Worm (Caenorhabditis elegans) whole organism, L3 larva: ENCODE results near the gene Y37A1A.2.
A peak's percentile ranks its signal among the peaks of the same experiment; 100 is the strongest.

ENCODE experiments used
- R02D3.7 ChIP-seq: fragments of 150-350 bp; optimal IDR thresholded peaks from 2 replicates; lab custom pipeline; 2014; ENCODE audit warnings: missing biosample characterization, missing genetic modification characterization
- ZK546.5 ChIP-seq: sonication (generic microtip); optimal IDR thresholded peaks from 2 replicates; lab custom pipeline; 2017; ENCODE audit warnings: missing biosample characterization, missing genetic modification characterization
- aly-2 ChIP-seq: fragments of 150-350 bp; optimal IDR thresholded peaks from 2 replicates; lab custom pipeline; 2014; ENCODE audit warnings: missing biosample characterization, missing genetic modification characterization
- ama-1 ChIP-seq: fragments of 150-350 bp; optimal IDR thresholded peaks from 2 replicates; lab custom pipeline; 2018
- ceh-16 ChIP-seq: sonication (generic microtip); optimal IDR thresholded peaks from 2 replicates; lab custom pipeline; 2017; ENCODE audit warnings: missing biosample characterization, missing genetic modification characterization
- ceh-28 ChIP-seq: fragments of 150-350 bp; optimal IDR thresholded peaks from 2 replicates; lab custom pipeline; 2014; ENCODE audit warnings: missing biosample characterization, missing genetic modification reagents, missing genetic modification characterization
- ceh-82 ChIP-seq: fragments of 150-350 bp; optimal IDR thresholded peaks from 2 replicates; lab custom pipeline; 2014; ENCODE audit warnings: missing biosample characterization, missing genetic modification characterization
- ceh-9 ChIP-seq: sonication (generic microtip); optimal IDR thresholded peaks from 2 replicates; lab custom pipeline; 2018; ENCODE audit warnings: missing biosample characterization, missing genetic modification characterization
- daf-12 ChIP-seq: fragments of 150-350 bp; optimal IDR thresholded peaks from 2 replicates; lab custom pipeline; 2014; ENCODE audit warnings: missing biosample characterization, missing genetic modification reagents, missing genetic modification characterization
- egl-27 ChIP-seq: sonication (generic microtip); optimal IDR thresholded peaks from 4 replicates; lab custom pipeline; 2017; ENCODE audit warnings: missing biosample characterization, missing genetic modification reagents, missing genetic modification characterization
- egl-5 ChIP-seq: fragments of 150-350 bp; optimal IDR thresholded peaks from 2 replicates; lab custom pipeline; 2017; ENCODE audit warnings: missing biosample characterization, missing genetic modification reagents, missing genetic modification characterization, inconsistent platforms
- elt-1 ChIP-seq: fragments of 150-350 bp; optimal IDR thresholded peaks from 2 replicates; lab custom pipeline; 2014; ENCODE audit warnings: missing biosample characterization, missing genetic modification characterization
- elt-2 ChIP-seq: sonication (generic microtip); optimal IDR thresholded peaks from 2 replicates; lab custom pipeline; 2016; ENCODE audit warnings: missing genetic modification reagents, mild to moderate bottlenecking, missing genetic modification characterization, missing compliant biosample characterization
- elt-3 ChIP-seq, 3 experiments: fragments of 150-350 bp in 1 of 3; sonication (generic microtip) in 2 of 3; optimal IDR thresholded peaks; 2 replicates in 2 of 3; 4 replicates in 1 of 3; lab custom pipeline; 2014 to 2017; ENCODE audit warnings: missing biosample characterization in 3 of 3, missing genetic modification characterization in 3 of 3
- eor-1 ChIP-seq, 2 experiments: fragments of 150-350 bp; optimal IDR thresholded peaks; 2 replicates each; lab custom pipeline; 2014 to 2018; ENCODE audit warnings: missing biosample characterization in 2 of 2, missing genetic modification characterization in 2 of 2
- fkh-10 ChIP-seq: sonication (generic microtip); optimal IDR thresholded peaks from 2 replicates; lab custom pipeline; 2017; ENCODE audit warnings: missing biosample characterization, missing genetic modification reagents, missing genetic modification characterization
- fkh-2 ChIP-seq: fragments of 150-350 bp; optimal IDR thresholded peaks from 2 replicates; lab custom pipeline; 2014; ENCODE audit warnings: missing biosample characterization, missing genetic modification reagents, missing genetic modification characterization
- fos-1 ChIP-seq: fragments of 150-350 bp; optimal IDR thresholded peaks from 2 replicates; lab custom pipeline; 2014; ENCODE audit warnings: missing biosample characterization, missing genetic modification characterization
- hmg-11 ChIP-seq: sonication (generic microtip); optimal IDR thresholded peaks from 2 replicates; lab custom pipeline; 2016; ENCODE audit warnings: missing genetic modification characterization, missing compliant biosample characterization
- jun-1 ChIP-seq: fragments of 150-350 bp; optimal IDR thresholded peaks from 2 replicates; lab custom pipeline; 2014; ENCODE audit warnings: missing biosample characterization, missing genetic modification reagents, missing genetic modification characterization
- lin-15B ChIP-seq: fragments of 150-350 bp; optimal IDR thresholded peaks from 2 replicates; lab custom pipeline; 2014; ENCODE audit warnings: missing biosample characterization, missing genetic modification characterization
- lin-39 ChIP-seq: fragments of 150-350 bp; optimal IDR thresholded peaks from 2 replicates; lab custom pipeline; 2018; ENCODE audit warnings: missing biosample characterization, missing genetic modification reagents, missing genetic modification characterization
- lsy-12 ChIP-seq: sonication (generic microtip); optimal IDR thresholded peaks from 2 replicates; lab custom pipeline; 2016; ENCODE audit warnings: mild to moderate bottlenecking, missing genetic modification characterization, missing compliant biosample characterization
- mdl-1 ChIP-seq: fragments of 150-350 bp; optimal IDR thresholded peaks from 2 replicates; lab custom pipeline; 2014; ENCODE audit warnings: missing biosample characterization, missing genetic modification characterization
- mml-1 ChIP-seq: fragments of 150-350 bp; sonication (generic microtip); optimal IDR thresholded peaks from 3 replicates; lab custom pipeline; 2014; ENCODE audit warnings: missing biosample characterization, missing genetic modification characterization
- nfya-1 ChIP-seq: sonication (generic microtip); optimal IDR thresholded peaks from 2 replicates; lab custom pipeline; 2017; ENCODE audit warnings: missing genetic modification characterization, mild to moderate bottlenecking, missing compliant biosample characterization, antibody characterized with exemption, moderate library complexity; ENCODE audit not compliant: insufficient read depth
- nhr-11 ChIP-seq: fragments of 150-350 bp; optimal IDR thresholded peaks from 2 replicates; lab custom pipeline; 2014; ENCODE audit warnings: missing biosample characterization, missing genetic modification characterization
- nhr-12 ChIP-seq: fragments of 150-350 bp; optimal IDR thresholded peaks from 2 replicates; lab custom pipeline; 2014; ENCODE audit warnings: missing biosample characterization, missing genetic modification characterization
- nhr-23 ChIP-seq: fragments of 150-350 bp; optimal IDR thresholded peaks from 2 replicates; lab custom pipeline; 2014; ENCODE audit warnings: missing biosample characterization, missing genetic modification reagents, missing genetic modification characterization
- nhr-237 ChIP-seq: fragments of 150-350 bp; optimal IDR thresholded peaks from 2 replicates; lab custom pipeline; 2014; ENCODE audit warnings: missing biosample characterization, missing genetic modification characterization
- nhr-25 ChIP-seq: sonication (generic microtip); optimal IDR thresholded peaks from 2 replicates; lab custom pipeline; 2017; ENCODE audit warnings: missing biosample characterization, missing genetic modification characterization
- nhr-28 ChIP-seq: fragments of 150-350 bp; optimal IDR thresholded peaks from 2 replicates; lab custom pipeline; 2014; ENCODE audit warnings: missing biosample characterization, missing genetic modification characterization
- nhr-43 ChIP-seq: sonication (generic microtip); optimal IDR thresholded peaks from 2 replicates; lab custom pipeline; 2016; ENCODE audit warnings: mild to moderate bottlenecking, missing genetic modification characterization, missing compliant biosample characterization; ENCODE audit not compliant: poor library complexity, severe bottlenecking
- nhr-67 ChIP-seq: fragments of 150-350 bp; optimal IDR thresholded peaks from 2 replicates; lab custom pipeline; 2014; ENCODE audit warnings: missing biosample characterization, missing genetic modification characterization
- nhr-76 ChIP-seq: fragments of 150-350 bp; sonication (generic microtip); optimal IDR thresholded peaks from 5 replicates; lab custom pipeline; 2014; ENCODE audit warnings: missing biosample characterization, missing genetic modification characterization
- nhr-77 ChIP-seq: fragments of 150-350 bp; optimal IDR thresholded peaks from 2 replicates; lab custom pipeline; 2014; ENCODE audit warnings: missing biosample characterization, missing genetic modification characterization
- pha-4 ChIP-seq: fragments of 150-350 bp; optimal IDR thresholded peaks from 2 replicates; lab custom pipeline; 2014; ENCODE audit warnings: missing biosample characterization, missing genetic modification reagents, missing genetic modification characterization
- pqm-1 ChIP-seq: fragments of 150-350 bp; optimal IDR thresholded peaks from 2 replicates; lab custom pipeline; 2017; ENCODE audit warnings: missing biosample characterization, missing genetic modification characterization, inconsistent platforms
- sea-2 ChIP-seq: fragments of 150-350 bp; sonication (generic microtip); optimal IDR thresholded peaks from 4 replicates; lab custom pipeline; 2014; ENCODE audit warnings: missing biosample characterization, missing genetic modification reagents, missing genetic modification characterization
- skn-1 ChIP-seq: fragments of 150-350 bp; optimal IDR thresholded peaks from 2 replicates; lab custom pipeline; 2014; ENCODE audit warnings: missing biosample characterization, missing genetic modification characterization
- snpc-4 ChIP-seq: fragments of 150-350 bp; optimal IDR thresholded peaks from 2 replicates; lab custom pipeline; 2014; ENCODE audit warnings: missing biosample characterization, missing genetic modification characterization
- tbx-2 ChIP-seq: sonication (generic microtip); optimal IDR thresholded peaks from 2 replicates; lab custom pipeline; 2016; ENCODE audit warnings: mild to moderate bottlenecking, missing genetic modification characterization, missing compliant biosample characterization
- unc-39 ChIP-seq: sonication (generic microtip); optimal IDR thresholded peaks from 4 replicates; lab custom pipeline; 2017; ENCODE audit warnings: missing biosample characterization, missing genetic modification characterization
- unc-62 ChIP-seq: fragments of 150-350 bp; sonication (generic microtip); optimal IDR thresholded peaks from 4 replicates; lab custom pipeline; 2014; ENCODE audit warnings: missing biosample characterization, missing genetic modification reagents, missing genetic modification characterization
- zag-1 ChIP-seq: fragments of 150-350 bp; optimal IDR thresholded peaks from 2 replicates; lab custom pipeline; 2014; ENCODE audit warnings: missing biosample characterization, missing genetic modification characterization
- ztf-11 ChIP-seq: fragments of 150-350 bp; optimal IDR thresholded peaks from 2 replicates; lab custom pipeline; 2014; ENCODE audit warnings: missing biosample characterization, missing genetic modification characterization
- ztf-4 ChIP-seq: fragments of 150-350 bp; optimal IDR thresholded peaks from 2 replicates; lab custom pipeline; 2014; ENCODE audit warnings: missing biosample characterization, missing genetic modification characterization

Gene Y37A1A.2

DNA sequence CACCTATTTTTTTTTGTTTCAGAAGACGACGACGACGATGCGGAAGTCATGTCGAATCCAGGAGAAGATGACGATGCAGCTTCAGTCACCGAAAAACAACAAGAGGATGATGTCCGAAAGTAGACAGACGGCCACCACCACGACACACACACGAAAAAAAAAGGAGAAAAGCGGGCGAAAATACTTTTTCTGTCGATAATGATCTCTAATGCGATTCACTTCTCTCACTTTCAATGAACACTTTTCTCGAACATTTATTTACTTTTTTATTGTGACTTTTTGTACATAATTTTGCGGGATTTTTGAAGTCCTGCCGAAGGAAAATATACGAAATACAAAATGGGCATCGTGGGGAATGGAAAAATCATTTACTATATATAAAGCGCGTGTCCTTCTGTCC lies 28.9 kb downstream of the Y37A1A.2 start:
- TF ChIP-seq fkh-10 (GFP tag; lab: Kevin White, UChicago) = no peak
- no peak for TF ChIP-seq mdl-1 (tag; lab: Kevin White, UChicago)
- TF ChIP-seq lin-15B (tag; lab: Kevin White, UChicago) = no peak
- no peak for TF ChIP-seq ceh-28 (tag; lab: Kevin White, UChicago)

ce11 chrIV:13882573-13882972 lies 30.3 kb downstream of the Y37A1A.2 start, which contains the start of gene thoc-7:
TSS of gene thoc-7 (plus strand) at chrIV:13882734.
- TF ChIP-seq nhr-43 (tag; lab: Kevin White, UChicago) (peak; percentile 15), sea-2 (GFP tag; lab: Kevin White, UChicago) (no peak)

DNA sequence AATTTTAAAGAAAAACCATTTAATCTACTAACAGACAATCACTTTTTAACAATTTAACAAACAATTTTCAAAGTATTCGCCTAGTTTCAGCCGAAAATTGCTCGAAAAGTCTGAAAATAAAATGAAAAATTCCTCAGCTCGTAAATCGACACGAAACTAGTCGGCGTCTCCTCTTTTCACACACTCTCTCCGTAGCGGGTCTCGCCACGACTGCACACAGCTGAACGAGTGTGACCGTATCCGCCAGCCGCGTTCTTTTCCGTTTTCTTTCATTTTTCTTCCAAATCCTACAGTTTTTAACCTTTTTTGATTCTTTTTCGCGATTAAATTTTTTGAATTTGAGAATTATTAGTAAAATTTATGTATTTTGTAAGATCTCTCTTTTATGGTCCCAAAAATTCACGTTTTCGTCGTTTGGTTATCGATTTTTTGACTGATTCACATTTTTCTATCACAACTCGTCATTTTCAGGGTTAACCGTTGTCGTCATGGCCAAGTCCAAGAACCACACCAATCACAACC lies 31.0 kb downstream of the Y37A1A.2 start, which contains the start of gene rpl-29:
rpl-29 (plus strand) TSS at position 472 of the 522 bp plus-strand sequence.
- TF ChIP-seq elt-1 (peak; percentile 12), nhr-77 (no peak), ceh-82 (tag; lab: Kevin White, UChicago) (peak; percentile 21), ceh-16 (tag; lab: Kevin White, UChicago) (no peak), hmg-11 (tag; lab: Kevin White, UChicago) (peak; percentile 92), tbx-2 (tag; lab: Kevin White, UChicago) (peak; percentile 25), egl-5 (tag; lab: Kevin White, UChicago) (peak; percentile 83), lsy-12 (tag; lab: Kevin White, UChicago) (peak; percentile 71), ztf-4 (tag; lab: Kevin White, UChicago) (no peak), sea-2 (GFP tag; lab: Kevin White, UChicago) (no peak), ZK546.5 (tag; lab: Kevin White, UChicago) (no peak), elt-3 (tag; optimal IDR thresholded peaks at IDR 0.05; lab: Kevin White, UChicago) (no peak), jun-1 (tag; lab: Kevin White, UChicago) (peak; percentile 61), nhr-67 (tag; lab: Kevin White, UChicago) (no peak), nhr-23 (tag; lab: Kevin White, UChicago) (peak; percentile 80), nhr-12 (no peak), fkh-2 (no peak), mdl-1 (tag; lab: Kevin White, UChicago) (no peak), nhr-43 (tag; lab: Kevin White, UChicago) (no peak), nhr-25 (tag; lab: Kevin White, UChicago) (peak; percentile 89), skn-1 (peak; percentile 76), egl-27 (tag; lab: Kevin White, UChicago) (no peak), ceh-28 (tag; lab: Kevin White, UChicago) (peak; percentile 56), fkh-10 (GFP tag; lab: Kevin White, UChicago) (peak; percentile 44), R02D3.7 (tag; lab: Kevin White, UChicago) (peak; percentile 99), nhr-28 (no peak), lin-39 (tag; lab: Kevin White, UChicago) (peak; percentile 85), mml-1 (no peak), elt-2 (tag; lab: Kevin White, UChicago) (peak; percentile 57), nhr-76 (no peak), ztf-11 (tag; lab: Kevin White, UChicago) (no peak), ama-1 (lab: Kevin White, UChicago) (peak; percentile 70), snpc-4 (tag; lab: Kevin White, UChicago) (peak; percentile 49), fos-1 (tag; lab: Kevin White, UChicago) (no peak), zag-1 (tag; lab: Kevin White, UChicago) (no peak), lin-15B (tag; lab: Kevin White, UChicago) (peak; percentile 87), nhr-237 (no peak), nfya-1 (tag; lab: Kevin White, UChicago) (peak; percentile 98), aly-2 (tag; lab: Kevin White, UChicago) (no peak), daf-12 (tag; lab: Kevin White, UChicago) (no peak), pqm-1 (peak; percentile 64), unc-62 (GFP tag; lab: Kevin White, UChicago) (no peak), eor-1 (tag; optimal IDR thresholded peaks at IDR 0.05; lab: Kevin White, UChicago) (no peak), pha-4 (tag; lab: Kevin White, UChicago) (peak; percentile 96), ceh-9 (no peak), unc-39 (no peak), nhr-11 (tag; lab: Kevin White, UChicago) (no peak)
